Worm (Caenorhabditis elegans): ENCODE data around the gene M03F8.6.

The M03F8.6 gene

DNA sequence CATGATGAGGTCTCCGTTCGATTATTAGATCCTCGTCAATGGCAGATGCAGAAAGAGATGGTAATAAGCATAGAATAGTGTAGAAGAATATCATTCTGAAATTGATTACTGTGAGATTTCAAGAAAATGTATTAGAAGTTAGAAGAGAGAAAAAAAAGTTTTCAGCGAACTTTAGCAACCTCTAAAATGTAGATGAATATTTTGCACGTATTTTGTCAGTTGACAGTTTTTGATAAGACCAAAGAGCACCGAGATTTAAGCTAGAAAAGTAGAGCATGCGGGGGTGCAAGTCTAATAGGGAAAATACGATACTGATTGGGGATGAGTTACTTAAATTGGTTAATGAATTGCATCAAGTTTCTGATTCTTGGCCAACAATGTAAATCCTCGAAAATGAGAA, at the start of gene M03F8.6:
Gene M03F8.6 (minus strand): TSS at position 101 of the 400 bp plus-strand sequence.
- TF ChIP-seq med-1 (GFP tag; optimal IDR thresholded peaks at IDR 0.05; ENCODE audit: insufficient read depth) (no peak), tab-1 (GFP tag; IDR thresholded peaks at IDR 0.05) (no peak), ztf-23 (GFP tag; IDR thresholded peaks at IDR 0.05) (no peak), ref-1 (GFP tag; conservative IDR thresholded peaks at IDR 0.05) (no peak), klf-2 (GFP tag; conservative IDR thresholded peaks at IDR 0.05) (no peak), flt-1 (GFP tag; IDR thresholded peaks at IDR 0.05) (no peak), ztf-29 (GFP tag; IDR thresholded peaks at IDR 0.05) (no peak), T22C8.4 (GFP tag; IDR thresholded peaks at IDR 0.05) (no peak), cog-1 (tag; optimal IDR thresholded peaks at IDR 0.05) (no peak)

DNA sequence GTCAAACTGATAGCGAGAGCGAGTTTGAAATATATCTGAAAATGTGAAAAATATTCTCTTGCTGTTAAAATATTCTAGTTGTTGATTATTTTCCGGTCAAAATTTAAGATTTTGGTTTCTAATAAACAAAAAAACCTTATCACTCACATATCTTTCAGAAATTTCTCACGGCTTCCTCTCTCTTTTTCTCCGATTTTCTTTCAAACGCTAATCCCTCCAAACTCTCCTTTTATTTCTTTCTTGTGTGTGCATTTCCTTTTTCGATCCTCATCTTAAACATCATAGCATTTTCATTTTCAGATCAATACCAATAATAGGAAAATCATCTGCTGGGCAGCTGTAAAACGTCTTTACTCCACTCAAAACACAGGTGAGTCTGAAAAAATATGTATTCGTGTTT, 48.7 kb upstream of the M03F8.6 start, which contains the start of gene fos-1:
Gene fos-1 (plus strand): TSS at position 301 of the 400 bp plus-strand sequence.
- TF ChIP-seq ztf-23 (GFP tag; IDR thresholded peaks at IDR 0.05): no peak
- no peak for TF ChIP-seq T22C8.4 (GFP tag; IDR thresholded peaks at IDR 0.05)
- TF ChIP-seq tab-1 (GFP tag; IDR thresholded peaks at IDR 0.05): no peak
- no peak for TF ChIP-seq med-1 (GFP tag; optimal IDR thresholded peaks at IDR 0.05; ENCODE audit: insufficient read depth)
- no peak for TF ChIP-seq ztf-29 (GFP tag; IDR thresholded peaks at IDR 0.05)
- TF ChIP-seq ref-1 (GFP tag; conservative IDR thresholded peaks at IDR 0.05): no peak
- no peak for TF ChIP-seq klf-2 (GFP tag; conservative IDR thresholded peaks at IDR 0.05)
- TF ChIP-seq cog-1 (tag; optimal IDR thresholded peaks at IDR 0.05): no peak
- no peak for TF ChIP-seq flt-1 (GFP tag; IDR thresholded peaks at IDR 0.05)

- TF ChIP-seq ref-1 (GFP tag; conservative IDR thresholded peaks at IDR 0.05) (no peak), med-1 (GFP tag; optimal IDR thresholded peaks at IDR 0.05; ENCODE audit: insufficient read depth) (no peak), tab-1 (GFP tag; IDR thresholded peaks at IDR 0.05) (no peak), flt-1 (GFP tag; IDR thresholded peaks at IDR 0.05) (no peak), cog-1 (tag; optimal IDR thresholded peaks at IDR 0.05) (peak; percentile 88)
Measured at ce11 chrV:6000368-6000802, 45.7 kb upstream of the M03F8.6 start.

DNA sequence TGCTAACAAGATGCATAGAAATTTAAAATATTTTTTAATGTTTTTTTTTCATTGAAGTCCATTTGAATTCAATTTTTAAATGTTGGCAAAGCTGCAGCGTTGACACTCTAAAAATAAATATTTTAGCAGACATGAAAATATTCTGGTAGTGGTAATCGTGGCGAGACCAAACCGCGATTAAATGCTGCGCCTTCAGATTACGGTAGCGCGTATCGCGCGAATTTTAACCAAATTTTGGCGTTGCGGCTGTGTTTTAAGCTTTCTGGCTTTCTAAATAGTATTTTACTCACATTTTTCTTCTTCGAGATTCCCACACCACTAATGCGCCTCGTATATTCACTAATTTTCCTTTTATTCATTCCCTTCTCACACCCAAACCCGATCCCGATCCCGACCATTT, 41.5 kb upstream of the M03F8.6 start, which contains the start of gene cpg-4:
Gene cpg-4 (plus strand): TSS at position 303 of the 400 bp plus-strand sequence.
- TF ChIP-seq cog-1 (tag; optimal IDR thresholded peaks at IDR 0.05) (no peak), tab-1 (GFP tag; IDR thresholded peaks at IDR 0.05) (no peak), ztf-23 (GFP tag; IDR thresholded peaks at IDR 0.05) (no peak), T22C8.4 (GFP tag; IDR thresholded peaks at IDR 0.05) (no peak), ztf-29 (GFP tag; IDR thresholded peaks at IDR 0.05) (no peak)

- no peak for TF ChIP-seq klf-2 (GFP tag; conservative IDR thresholded peaks at IDR 0.05)
- no peak for TF ChIP-seq ztf-23 (GFP tag; IDR thresholded peaks at IDR 0.05)
- TF ChIP-seq cog-1 (tag; optimal IDR thresholded peaks at IDR 0.05): no peak
- no peak for TF ChIP-seq ztf-29 (GFP tag; IDR thresholded peaks at IDR 0.05)
- no peak for TF ChIP-seq med-1 (GFP tag; optimal IDR thresholded peaks at IDR 0.05; ENCODE audit: insufficient read depth)
- TF ChIP-seq flt-1 (GFP tag; IDR thresholded peaks at IDR 0.05): no peak
- no peak for TF ChIP-seq tab-1 (GFP tag; IDR thresholded peaks at IDR 0.05)
- no peak for TF ChIP-seq T22C8.4 (GFP tag; IDR thresholded peaks at IDR 0.05)
- no peak for TF ChIP-seq ref-1 (GFP tag; conservative IDR thresholded peaks at IDR 0.05)
Measured at ce11 chrV:5995598-5995997, 41.0 kb upstream of the M03F8.6 start.

- TF ChIP-seq cog-1 (tag; optimal IDR thresholded peaks at IDR 0.05): peak; percentile 60
- TF ChIP-seq klf-2 (GFP tag; conservative IDR thresholded peaks at IDR 0.05): no peak
Measured at ce11 chrV:5991490-5992069, 36.9 kb upstream of the M03F8.6 start.

ce11 chrV:5990383-5990782, 35.7 kb upstream of the M03F8.6 start, which contains the start of gene fut-8:
Gene fut-8 (minus strand): TSS chrV:5990483.
- TF ChIP-seq tab-1 (GFP tag; IDR thresholded peaks at IDR 0.05) (no peak), cog-1 (tag; optimal IDR thresholded peaks at IDR 0.05) (no peak), T22C8.4 (GFP tag; IDR thresholded peaks at IDR 0.05) (no peak), ztf-23 (GFP tag; IDR thresholded peaks at IDR 0.05) (no peak), flt-1 (GFP tag; IDR thresholded peaks at IDR 0.05) (no peak), med-1 (GFP tag; optimal IDR thresholded peaks at IDR 0.05; ENCODE audit: insufficient read depth) (no peak), ztf-29 (GFP tag; IDR thresholded peaks at IDR 0.05) (no peak), klf-2 (GFP tag; conservative IDR thresholded peaks at IDR 0.05) (no peak), ref-1 (GFP tag; conservative IDR thresholded peaks at IDR 0.05) (no peak)

DNA sequence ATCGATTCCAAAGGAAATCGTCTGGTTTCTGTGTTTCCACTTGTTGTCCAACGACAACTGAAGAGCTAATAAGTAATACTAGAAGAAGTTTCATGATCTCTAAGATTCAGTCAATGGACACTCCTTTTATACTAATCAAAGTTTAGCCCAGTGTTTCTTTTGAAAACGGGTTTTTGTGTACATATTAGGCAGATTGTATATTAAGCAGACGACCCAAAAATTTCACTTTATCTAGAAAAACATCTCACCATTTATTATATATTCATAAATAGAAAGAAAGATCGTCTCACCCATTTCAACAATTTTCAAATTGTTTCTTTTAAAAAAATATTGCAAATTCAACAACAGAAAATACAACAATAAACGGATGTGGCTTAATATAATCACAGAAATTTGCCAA, 32.1 kb upstream of the M03F8.6 start, which contains the start of gene C10F3.7:
Gene C10F3.7 (minus strand): TSS at position 101 of the 400 bp plus-strand sequence.
- no peak for TF ChIP-seq tab-1 (GFP tag; IDR thresholded peaks at IDR 0.05)
- TF ChIP-seq klf-2 (GFP tag; conservative IDR thresholded peaks at IDR 0.05): no peak
- no peak for TF ChIP-seq ztf-29 (GFP tag; IDR thresholded peaks at IDR 0.05)
- no peak for TF ChIP-seq T22C8.4 (GFP tag; IDR thresholded peaks at IDR 0.05)
- TF ChIP-seq ref-1 (GFP tag; conservative IDR thresholded peaks at IDR 0.05): no peak
- TF ChIP-seq med-1 (GFP tag; optimal IDR thresholded peaks at IDR 0.05; ENCODE audit: insufficient read depth): no peak
- TF ChIP-seq cog-1 (tag; optimal IDR thresholded peaks at IDR 0.05): no peak
- no peak for TF ChIP-seq flt-1 (GFP tag; IDR thresholded peaks at IDR 0.05)
- TF ChIP-seq ztf-23 (GFP tag; IDR thresholded peaks at IDR 0.05): no peak

- TF ChIP-seq flt-1 (GFP tag; IDR thresholded peaks at IDR 0.05) (no peak), T22C8.4 (GFP tag; IDR thresholded peaks at IDR 0.05) (no peak), med-1 (GFP tag; optimal IDR thresholded peaks at IDR 0.05; ENCODE audit: insufficient read depth) (no peak), klf-2 (GFP tag; conservative IDR thresholded peaks at IDR 0.05) (no peak), ref-1 (GFP tag; conservative IDR thresholded peaks at IDR 0.05) (no peak), ztf-23 (GFP tag; IDR thresholded peaks at IDR 0.05) (no peak), tab-1 (GFP tag; IDR thresholded peaks at IDR 0.05) (no peak), cog-1 (tag; optimal IDR thresholded peaks at IDR 0.05) (no peak), ztf-29 (GFP tag; IDR thresholded peaks at IDR 0.05) (no peak)
Measured at ce11 chrV:5984244-5984643, 29.6 kb upstream of the M03F8.6 start.

DNA sequence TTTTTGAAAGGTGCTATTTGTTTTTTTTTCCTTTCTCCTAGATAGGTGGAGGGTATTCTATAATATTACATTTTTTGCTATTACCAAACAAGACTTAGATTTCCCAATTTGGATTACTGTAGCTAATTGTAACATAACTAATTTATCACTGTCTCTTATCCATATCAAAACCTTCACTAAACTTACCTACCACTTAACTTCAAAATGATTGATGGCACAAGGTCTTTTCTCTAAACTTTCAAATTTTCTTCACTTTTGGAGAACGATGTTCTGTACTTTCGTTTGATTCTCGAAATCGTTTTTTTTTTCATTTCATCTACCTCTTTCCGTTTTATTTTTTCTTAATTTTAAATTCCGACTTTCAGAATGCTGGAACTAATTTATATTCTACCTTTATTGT, 28.7 kb upstream of the M03F8.6 start, which contains the start of gene dhs-16:
Gene dhs-16 (plus strand): TSS at position 366 of the 400 bp plus-strand sequence.
- TF ChIP-seq klf-2 (GFP tag; conservative IDR thresholded peaks at IDR 0.05) (no peak), med-1 (GFP tag; optimal IDR thresholded peaks at IDR 0.05; ENCODE audit: insufficient read depth) (no peak), cog-1 (tag; optimal IDR thresholded peaks at IDR 0.05) (no peak), flt-1 (GFP tag; IDR thresholded peaks at IDR 0.05) (no peak), tab-1 (GFP tag; IDR thresholded peaks at IDR 0.05) (no peak), ztf-23 (GFP tag; IDR thresholded peaks at IDR 0.05) (no peak), ref-1 (GFP tag; conservative IDR thresholded peaks at IDR 0.05) (no peak), T22C8.4 (GFP tag; IDR thresholded peaks at IDR 0.05) (no peak), ztf-29 (GFP tag; IDR thresholded peaks at IDR 0.05) (no peak)
